Worm (Caenorhabditis elegans): Measurements from ENCODE around the gene F52B10.3.

DNA sequence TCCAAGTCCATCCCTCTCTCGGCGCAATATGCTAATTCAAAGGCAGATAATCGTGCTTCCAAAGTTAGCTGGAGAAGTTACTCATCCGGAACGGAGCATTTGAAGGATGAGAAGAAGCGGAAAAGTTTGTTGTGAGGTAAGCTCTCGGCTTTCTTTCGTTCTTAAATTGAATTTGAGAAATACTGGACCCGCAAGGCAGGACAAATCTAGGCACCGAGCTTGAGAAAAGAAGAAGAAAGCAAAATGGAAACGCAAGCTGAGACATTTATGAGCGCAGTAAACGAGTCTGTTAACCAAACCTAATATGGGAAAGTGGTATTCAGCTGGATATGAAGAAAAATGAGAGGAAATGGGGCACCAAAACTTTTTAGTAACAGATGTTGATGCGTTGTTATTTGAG is 27.8 kb upstream of the F52B10.3 start:
- TF ChIP-seq F37B4.10 (GFP tag; IDR thresholded peaks at IDR 0.05), result no peak
- no peak for TF ChIP-seq B0336.3 (GFP tag; IDR thresholded peaks at IDR 0.05)

Measured in whole organism, young adult.